Fruit fly (Drosophila melanogaster) whole organism, adult: ENCODE data around the gene Ncoa6.

Source experiments
- CG12768 ChIP-seq: fragments of 200-800 bp; sonication (Bioruptor generic); optimal IDR thresholded peaks from 2 replicates; lab custom pipeline; 2017; ENCODE audit warnings: missing biosample characterization, missing genetic modification characterization, mild to moderate bottlenecking, moderate library complexity, missing genetic modification reagents
- CG14711 ChIP-seq: fragments of 200-800 bp; sonication (Bioruptor generic); optimal IDR thresholded peaks from 2 replicates; lab custom pipeline; 2018; ENCODE audit warnings: missing biosample characterization, mild to moderate bottlenecking, missing genetic modification characterization, moderate library complexity
- CG33017 ChIP-seq: fragments of 200-800 bp; sonication (Bioruptor generic); optimal IDR thresholded peaks from 2 replicates; lab custom pipeline; 2018; ENCODE audit warnings: missing biosample characterization, mild to moderate bottlenecking, missing genetic modification characterization, moderate library complexity
- CG5204 ChIP-seq: fragments of 200-800 bp; sonication (Bioruptor generic); optimal IDR thresholded peaks from 2 replicates; lab custom pipeline; 2016; ENCODE audit warnings: missing biosample characterization, missing genetic modification characterization
- CG7045 ChIP-seq: fragments of 200-800 bp; sonication (Bioruptor generic); optimal IDR thresholded peaks from 2 replicates; lab custom pipeline; 2017; ENCODE audit warnings: missing biosample characterization, mild to moderate bottlenecking, missing genetic modification characterization
- CG7101 ChIP-seq: fragments of 200-800 bp; sonication (Bioruptor generic); optimal IDR thresholded peaks from 2 replicates; lab custom pipeline; 2018; ENCODE audit warnings: missing biosample characterization, mild to moderate bottlenecking, missing genetic modification characterization, moderate library complexity
- Clk ChIP-seq: fragments of 200-800 bp; sonication (Bioruptor generic); optimal IDR thresholded peaks from 2 replicates; lab custom pipeline; 2017; ENCODE audit warnings: missing biosample characterization, missing genetic modification characterization
- Crg-1 ChIP-seq: fragments of 200-800 bp; sonication (Bioruptor generic); optimal IDR thresholded peaks from 2 replicates; lab custom pipeline; 2016; ENCODE audit warnings: missing biosample characterization, missing genetic modification characterization
- Hr96 ChIP-seq: fragments of 200-800 bp; sonication (Bioruptor generic); optimal IDR thresholded peaks from 2 replicates; lab custom pipeline; 2016; ENCODE audit warnings: missing biosample characterization, missing genetic modification characterization
- Mnt ChIP-seq: fragments of 200-800 bp; sonication (Bioruptor generic); optimal IDR thresholded peaks from 2 replicates; lab custom pipeline; 2016; ENCODE audit warnings: missing biosample characterization, mild to moderate bottlenecking, missing genetic modification characterization
- cic ChIP-seq: fragments of 200-800 bp; sonication (Bioruptor generic); optimal IDR thresholded peaks from 2 replicates; lab custom pipeline; 2017; ENCODE audit warnings: missing biosample characterization, mild to moderate bottlenecking, missing genetic modification characterization, moderate library complexity
- kay ChIP-seq: fragments of 200-800 bp; sonication (Bioruptor generic); peaks from one replicate; lab custom pipeline; 2016; ENCODE audit warnings: missing biosample characterization, missing genetic modification characterization, borderline replicate concordance
- pad ChIP-seq: fragments of 200-800 bp; sonication (Bioruptor generic); optimal IDR thresholded peaks from 3 replicates; lab custom pipeline; 2017; ENCODE audit warnings: missing biosample characterization, missing genetic modification characterization, mild to moderate bottlenecking, moderate library complexity, missing genetic modification reagents
- tj ChIP-seq: fragments of 200-800 bp; sonication (Bioruptor generic); optimal IDR thresholded peaks from 3 replicates; lab custom pipeline; 2017; ENCODE audit warnings: missing biosample characterization, mild to moderate bottlenecking, missing genetic modification characterization, moderate library complexity
- toe ChIP-seq: fragments of 200-800 bp; sonication (Bioruptor generic); optimal IDR thresholded peaks from 2 replicates; lab custom pipeline; 2016; ENCODE audit warnings: missing biosample characterization, missing genetic modification characterization

The Ncoa6 gene

DNA sequence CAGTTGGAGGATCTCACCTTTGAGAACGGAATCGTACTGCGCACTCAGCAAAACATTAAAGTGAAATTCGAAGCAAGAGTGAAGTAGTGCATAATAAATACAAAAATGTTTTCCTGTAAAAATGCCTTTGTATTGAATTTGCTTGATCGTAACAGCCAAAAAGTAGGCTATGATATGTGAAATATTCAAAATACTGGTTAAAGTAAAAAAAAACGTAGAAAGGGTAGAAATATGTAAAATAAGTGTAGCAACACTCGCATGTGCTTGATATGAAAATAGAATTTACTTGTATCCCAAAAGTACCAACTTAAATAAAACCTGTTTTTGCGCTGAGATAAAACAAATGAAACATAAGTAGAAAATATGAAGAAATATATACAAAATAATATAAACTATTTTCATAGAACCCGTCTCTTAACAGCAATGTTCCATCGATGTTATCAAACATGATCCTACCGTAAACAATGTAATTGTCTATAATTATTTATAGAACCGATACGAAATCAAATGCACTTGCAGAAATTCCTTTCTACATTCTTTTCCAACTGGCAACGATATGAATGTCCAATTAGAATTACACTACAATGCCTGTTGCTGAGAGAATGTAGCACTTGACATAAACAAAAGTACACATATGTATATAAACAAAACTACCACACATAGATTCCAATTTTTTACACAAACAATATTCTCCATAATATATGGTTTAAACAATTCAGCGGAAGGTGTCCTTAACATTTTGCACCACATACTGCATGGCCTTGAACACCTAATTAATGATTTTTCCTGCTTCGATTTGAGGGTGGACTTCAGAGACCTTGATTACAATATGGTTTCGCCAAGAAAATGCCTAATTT lies 56.0 kb downstream of the Ncoa6 start:
- no peak for TF ChIP-seq pad (GFP tag; lab: Kevin White, UChicago)
- TF ChIP-seq CG12768 (GFP tag; lab: Kevin White, UChicago), result peak; percentile 16
- TF ChIP-seq Clk, result no peak
- TF ChIP-seq CG5204, result no peak
- peak; percentile 53 for TF ChIP-seq Mnt (GFP tag; lab: Kevin White, UChicago)
- peak; percentile 81 for TF ChIP-seq kay (GFP tag; lab: Kevin White, UChicago)
- TF ChIP-seq toe (GFP tag; lab: Kevin White, UChicago), result no peak

DNA sequence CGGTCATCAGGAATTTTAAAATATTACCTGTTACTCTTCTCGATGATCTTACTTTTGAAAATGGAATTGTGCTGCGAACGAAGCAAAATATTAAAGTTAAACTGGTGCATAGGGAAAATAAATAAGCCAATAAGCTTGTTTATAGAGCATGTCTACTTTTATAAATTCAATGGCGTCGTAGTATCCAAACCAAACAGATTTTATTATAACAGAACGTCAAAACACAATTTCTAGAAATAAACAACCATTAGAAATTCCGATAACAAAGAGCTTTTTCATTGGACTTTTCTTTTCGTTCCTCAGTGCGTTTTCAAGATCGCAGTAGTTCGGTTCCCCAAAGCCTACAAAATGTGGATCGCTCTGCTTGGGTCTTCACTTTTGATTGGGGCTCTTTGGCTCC lies 58.3 kb downstream of the Ncoa6 start, which contains the start of gene Cyp4ac3:
Gene Cyp4ac3, plus strand, starts transcription at position 301 of the 400 bp plus-strand sequence.
- TF ChIP-seq CG12768 (GFP tag; lab: Kevin White, UChicago) (peak; percentile 50), Crg-1 (GFP tag; lab: Kevin White, UChicago) (no peak), kay (GFP tag; lab: Kevin White, UChicago) (no peak)

DNA sequence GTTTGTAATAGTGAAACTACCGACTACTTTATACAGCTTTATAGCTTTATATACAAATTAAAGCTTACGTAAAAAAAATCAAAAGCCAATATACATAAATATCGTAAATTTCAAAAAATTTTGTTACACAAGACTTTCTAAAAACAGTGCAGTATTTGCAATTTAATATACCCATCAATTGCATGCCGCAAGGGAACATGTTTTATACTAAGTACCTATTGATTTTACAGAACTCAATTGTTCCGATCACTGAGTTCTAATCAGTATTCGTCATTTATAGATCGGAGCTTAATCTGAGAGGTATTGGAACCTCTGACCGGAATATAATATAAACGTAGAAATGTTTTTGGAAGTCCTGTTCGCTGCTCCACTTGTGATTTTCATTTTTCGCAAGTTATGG lies 60.4 kb downstream of the Ncoa6 start, which contains the start of gene Cyp4ac2:
Gene Cyp4ac2, plus strand, starts transcription at position 301 of the 400 bp plus-strand sequence.
- TF ChIP-seq CG7045 (GFP tag; lab: Kevin White, UChicago), result no peak
- no peak for TF ChIP-seq Hr96 (GFP tag; lab: Kevin White, UChicago)
- TF ChIP-seq cic, result no peak
- TF ChIP-seq Mnt (GFP tag; lab: Kevin White, UChicago), result no peak
- TF ChIP-seq toe (GFP tag; lab: Kevin White, UChicago), result no peak
- no peak for TF ChIP-seq CG12768 (GFP tag; lab: Kevin White, UChicago)
- TF ChIP-seq Crg-1 (GFP tag; lab: Kevin White, UChicago), result no peak
- TF ChIP-seq tj (GFP tag; lab: Kevin White, UChicago), result no peak
- TF ChIP-seq CG7101 (tag; lab: Kevin White, UChicago), result no peak
- TF ChIP-seq CG5204, result no peak
- TF ChIP-seq Clk, result no peak
- no peak for TF ChIP-seq CG14711 (tag; lab: Kevin White, UChicago)
- no peak for TF ChIP-seq CG33017 (tag; lab: Kevin White, UChicago)
